Worm (Caenorhabditis elegans): ENCODE data around the gene rmd-2.

rmd-2 gene

DNA sequence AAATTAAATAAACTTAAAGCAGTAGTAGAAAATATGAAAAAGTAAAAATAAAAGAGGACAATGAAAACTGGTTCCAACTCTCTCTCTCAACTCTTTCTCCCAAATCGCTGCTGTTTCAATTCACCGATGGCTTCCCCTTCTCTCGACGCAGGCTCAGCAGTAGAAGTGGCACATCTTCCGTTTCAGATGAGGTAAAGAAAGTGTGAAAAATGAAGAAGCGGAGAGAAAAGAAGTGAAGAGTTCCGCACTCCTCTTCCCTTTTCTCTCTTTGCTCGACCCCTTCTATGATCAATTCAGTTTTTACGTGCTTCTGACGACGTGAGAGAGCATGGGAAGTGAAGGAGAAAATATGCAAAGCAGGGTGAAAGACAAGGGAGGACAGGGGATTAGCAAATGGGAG lies 11.8 kb downstream of the rmd-2 start:
- TF ChIP-seq fkh-10 (GFP tag; optimal IDR thresholded peaks at IDR 0.05) (peak; percentile 67), egl-13 (tag; optimal IDR thresholded peaks at IDR 0.05) (peak; percentile 17), lin-14 (GFP tag; optimal IDR thresholded peaks at IDR 0.05) (peak; percentile 82), nhr-71 (tag; optimal IDR thresholded peaks at IDR 0.05) (no peak), nhr-47 (tag; optimal IDR thresholded peaks at IDR 0.05) (peak; percentile 31), pag-3 (tag; optimal IDR thresholded peaks at IDR 0.05; ENCODE audit: borderline replicate concordance, insufficient read depth) (no peak), isw-1 (GFP tag; IDR thresholded peaks at IDR 0.05) (peak; percentile 13; the same call in 1 of the 2 replicates), sox-4 (tag; optimal IDR thresholded peaks at IDR 0.05) (no peak), hpl-2 (GFP tag; optimal IDR thresholded peaks at IDR 0.05) (no peak), fkh-8 (tag; optimal IDR thresholded peaks at IDR 0.05) (peak; percentile 35), ceh-82 (tag; optimal IDR thresholded peaks at IDR 0.05) (peak in 1 of 3 experiments; percentile 10), ets-5 (GFP tag; IDR thresholded peaks at IDR 0.05) (no peak), efl-1 (optimal IDR thresholded peaks at IDR 0.05) (no peak), efl-1 (GFP tag; optimal IDR thresholded peaks at IDR 0.05 in 1 of 2) (peak in 1 of 2 experiments; percentile 72), nhr-12 (tag; optimal IDR thresholded peaks at IDR 0.05) (no peak), nhr-19 (GFP tag; conservative IDR thresholded peaks at IDR 0.05) (no peak)

DNA sequence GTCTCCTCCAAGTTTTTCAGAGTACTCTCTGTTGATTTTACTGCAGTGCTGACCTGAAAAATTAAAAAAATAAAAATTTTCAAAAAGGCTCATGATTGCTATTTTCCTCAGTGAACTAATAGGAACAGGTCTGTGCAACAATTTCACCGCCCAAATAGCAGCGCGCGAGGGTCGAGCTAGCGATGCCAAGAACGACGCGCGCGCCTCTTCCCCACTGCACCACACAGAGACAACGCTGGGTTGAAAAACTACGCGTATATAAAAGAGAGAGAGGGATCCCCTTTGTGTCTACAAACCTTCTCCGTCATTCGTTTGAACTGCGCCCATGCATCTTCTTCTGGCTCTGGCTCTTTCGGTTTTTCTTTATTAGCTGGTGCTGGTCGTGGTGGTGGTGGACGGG lies 16.0 kb downstream of the rmd-2 start:
- TF ChIP-seq jun-1 (tag; optimal IDR thresholded peaks at IDR 0.05), result peak; percentile 4
- TF ChIP-seq rnt-1 (tag; optimal IDR thresholded peaks at IDR 0.05), result peak; percentile 76
- peak; percentile 10 for TF ChIP-seq snpc-4 (tag; optimal IDR thresholded peaks at IDR 0.05)
- 0 out of 2 replicates have a peak, but pooled peaks have one; percentile 33 for TF ChIP-seq mab-9 (GFP tag; IDR thresholded peaks at IDR 0.05)
- TF ChIP-seq grh-1 (GFP tag; IDR thresholded peaks at IDR 0.05), result peak; percentile 31; the same call in 1 of the 2 replicates
- peak; percentile 47 for TF ChIP-seq pax-3 (tag; optimal IDR thresholded peaks at IDR 0.05)
- no peak for TF ChIP-seq alr-1 (tag; optimal IDR thresholded peaks at IDR 0.05; ENCODE audit: borderline replicate concordance)
- TF ChIP-seq nhr-71 (tag; optimal IDR thresholded peaks at IDR 0.05), result peak; percentile 75
- TF ChIP-seq irx-1 (tag; optimal IDR thresholded peaks at IDR 0.05), result peak; percentile 2
- TF ChIP-seq nhr-76 (tag; optimal IDR thresholded peaks at IDR 0.05), result no peak
- TF ChIP-seq nhr-47 (tag; optimal IDR thresholded peaks at IDR 0.05), result peak; percentile 69
- TF ChIP-seq fkh-10 (GFP tag; optimal IDR thresholded peaks at IDR 0.05), result no peak
- peak; percentile 15 for TF ChIP-seq fos-1 (tag; optimal IDR thresholded peaks at IDR 0.05)
- TF ChIP-seq lir-3 (tag; optimal IDR thresholded peaks at IDR 0.05; ENCODE audit: poor library complexity), result peak; percentile 52
- TF ChIP-seq dpl-1 (GFP tag; optimal IDR thresholded peaks at IDR 0.05), result peak in 2 of 3 experiments; percentile 45 to 46
- TF ChIP-seq xbp-1 (tag; optimal IDR thresholded peaks at IDR 0.05), result peak; percentile 54
- TF ChIP-seq lin-39 (tag; optimal IDR thresholded peaks at IDR 0.05), result no peak
- no peak for TF ChIP-seq aly-2 (tag; optimal IDR thresholded peaks at IDR 0.05)
- TF ChIP-seq ztf-4 (tag; optimal IDR thresholded peaks at IDR 0.05), result no peak
- TF ChIP-seq Y116A8C.19 (tag; optimal IDR thresholded peaks at IDR 0.05; ENCODE audit: borderline replicate concordance), result no peak
- TF ChIP-seq mdl-1 (tag; optimal IDR thresholded peaks at IDR 0.05), result peak in 1 of 2 experiments; percentile 35
- no peak for TF ChIP-seq nhr-237 (tag; optimal IDR thresholded peaks at IDR 0.05)
- TF ChIP-seq zag-1 (tag; optimal IDR thresholded peaks at IDR 0.05), result no peak
- TF ChIP-seq lsy-2 (tag; optimal IDR thresholded peaks at IDR 0.05), result peak; percentile 49 to 52
- TF ChIP-seq nhr-77 (tag; optimal IDR thresholded peaks at IDR 0.05), result peak; percentile 65
- no peak for TF ChIP-seq fkh-4 (tag; optimal IDR thresholded peaks at IDR 0.05; ENCODE audit: borderline replicate concordance)
- no peak for TF ChIP-seq unc-62 (GFP tag; optimal IDR thresholded peaks at IDR 0.05)
- peak; percentile 47 for TF ChIP-seq nhr-90 (tag; optimal IDR thresholded peaks at IDR 0.05; ENCODE audit: poor library complexity)
- TF ChIP-seq nhr-11 (tag; optimal IDR thresholded peaks at IDR 0.05), result no peak
- no peak for TF ChIP-seq sptf-1 (tag; optimal IDR thresholded peaks at IDR 0.05)
- no peak for TF ChIP-seq blmp-1 (tag; optimal IDR thresholded peaks at IDR 0.05)
- no peak for TF ChIP-seq mef-2 (tag; optimal IDR thresholded peaks at IDR 0.05)
- no peak for TF ChIP-seq C34B4.2 (tag; optimal IDR thresholded peaks at IDR 0.05)
- TF ChIP-seq unc-130 (tag; optimal IDR thresholded peaks at IDR 0.05), result peak; percentile 77
- peak; percentile 36 to 59 for TF ChIP-seq efl-1 (optimal IDR thresholded peaks at IDR 0.05)
- TF ChIP-seq efl-1 (GFP tag; optimal IDR thresholded peaks at IDR 0.05 in 1 of 2), result peak; percentile 42 to 96
- TF ChIP-seq lin-14 (GFP tag; optimal IDR thresholded peaks at IDR 0.05), result peak; percentile 76
- TF ChIP-seq ceh-8 (GFP tag; optimal IDR thresholded peaks at IDR 0.05), result peak; percentile 17
- peak; percentile 63 for TF ChIP-seq dsc-1 (tag; optimal IDR thresholded peaks at IDR 0.05)
- no peak for TF ChIP-seq unc-30 (tag; optimal IDR thresholded peaks at IDR 0.05)
- TF ChIP-seq vab-15 (tag; optimal IDR thresholded peaks at IDR 0.05), result no peak
